Worm (Caenorhabditis elegans) whole organism, young adult: ENCODE measurements around the gene T04A6.3.

Experiments used
- F39B2.1 ChIP-seq: fragments of 200-800 bp; sonication (Bioruptor generic); IDR thresholded peaks from 2 replicates; pipeline ENCODE4 v1.3.6; 2022; ENCODE audit warnings: missing genetic modification reagents, missing genetic modification characterization, missing compliant biosample characterization
- chd-7 ChIP-seq: sonication (generic microtip); optimal IDR thresholded peaks from 2 replicates; lab custom pipeline; 2016; ENCODE audit warnings: mild to moderate bottlenecking, missing genetic modification characterization, moderate library complexity, missing compliant biosample characterization
- mel-28 ChIP-seq: sonication (generic microtip); optimal IDR thresholded peaks from 2 replicates; lab custom pipeline; 2016; ENCODE audit warnings: borderline replicate concordance, mild to moderate bottlenecking, missing genetic modification characterization, missing compliant biosample characterization
- nhr-90 ChIP-seq: sonication (generic microtip); optimal IDR thresholded peaks from 2 replicates; lab custom pipeline; 2016; ENCODE audit warnings: missing genotype, mild to moderate bottlenecking, missing genetic modification characterization, missing compliant biosample characterization
- snpc-1.3 ChIP-seq: sonication (generic microtip); optimal IDR thresholded peaks from 2 replicates; lab custom pipeline; 2017; ENCODE audit warnings: missing genetic modification characterization, mild to moderate bottlenecking, missing compliant biosample characterization, antibody characterized with exemption, moderate library complexity, missing genotype, missing genetic modification reagents; ENCODE audit not compliant: insufficient read depth
- snpc-4 ChIP-seq, 5 experiments: fragments of 150-350 bp in 1 of 5; sonication (generic microtip) in 4 of 5; optimal IDR thresholded peaks; 2 replicates each; lab custom pipeline; 2014 to 2018; ENCODE audit warnings: missing genetic modification characterization in 5 of 5, missing biosample characterization in 3 of 5, antibody characterized with exemption in 2 of 5, mild to moderate bottlenecking in 2 of 5, missing compliant biosample characterization in 2 of 5, missing genotype in 2 of 5, moderate library complexity in 2 of 5, missing genetic modification reagents in 1 of 5

ce11 chrIII:7642015-7642414 is 33.9 kb upstream of the T04A6.3 start:
- TF ChIP-seq chd-7 (tag; lab: Kevin White, UChicago), result peak; percentile 3
- peak; percentile 59 for TF ChIP-seq nhr-90
- no peak for TF ChIP-seq mel-28 (tag; lab: Kevin White, UChicago)
- TF ChIP-seq snpc-4 (GFP tag; optimal IDR thresholded peaks at IDR 0.05; lab: Kevin White, UChicago), result no peak
- TF ChIP-seq snpc-4 (tag; optimal IDR thresholded peaks at IDR 0.05; lab: Kevin White, UChicago), result no peak
- TF ChIP-seq F39B2.1, result no peak
- no peak for TF ChIP-seq snpc-1.3 (tag; lab: Kevin White, UChicago)
